Worm (Caenorhabditis elegans): ENCODE results near the gene F02D10.3.
A peak's percentile ranks its signal among the peaks of the same experiment; 100 is the strongest.

Gene F02D10.3

DNA sequence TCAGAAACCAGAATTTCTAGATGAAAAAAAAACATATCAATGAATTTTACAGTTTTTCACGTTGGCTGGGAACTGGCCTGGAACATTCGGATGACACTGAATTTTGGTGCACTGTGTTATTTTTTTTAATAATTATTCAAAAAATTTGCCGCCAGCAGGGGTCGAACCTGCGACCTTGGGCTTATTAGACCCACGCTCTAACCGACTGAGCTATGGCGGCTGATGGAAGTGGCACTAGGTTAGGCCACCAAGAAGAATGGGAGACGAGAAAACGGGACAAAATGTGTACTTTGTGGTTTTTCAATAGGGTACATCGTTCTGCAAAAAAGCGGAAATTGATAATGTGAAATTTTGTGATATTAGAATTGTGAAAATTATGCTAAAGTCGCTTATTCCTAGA, 47.4 kb downstream of the F02D10.3 start (continued):
- TF ChIP-seq lir-3 (tag; optimal IDR thresholded peaks at IDR 0.05) (peak; percentile 21), nhr-10 (tag; optimal IDR thresholded peaks at IDR 0.05) (no peak), zip-2 (tag; optimal IDR thresholded peaks at IDR 0.05) (no peak), ceh-20 (GFP tag; IDR thresholded peaks at IDR 0.05) (no peak), skn-1 (tag; optimal IDR thresholded peaks at IDR 0.05) (no peak), ztf-7 (tag; optimal IDR thresholded peaks at IDR 0.05) (no peak), daf-12 (tag; optimal IDR thresholded peaks at IDR 0.05) (no peak), ztf-11 (tag; optimal IDR thresholded peaks at IDR 0.05) (no peak), snpc-1.2 (GFP tag; IDR thresholded peaks at IDR 0.05) (peak; percentile 67), F10B5.3 (tag; optimal IDR thresholded peaks at IDR 0.05) (no peak), duxl-1 (tag; optimal IDR thresholded peaks at IDR 0.05; ENCODE audit: poor library complexity) (peak; percentile 35), saeg-2 (GFP tag; IDR thresholded peaks at IDR 0.05) (no peak), nhr-111 (GFP tag; optimal IDR thresholded peaks at IDR 0.05) (no peak), mes-2 (tag; optimal IDR thresholded peaks at IDR 0.05; ENCODE audit: poor library complexity, severe bottlenecking) (peak; percentile 70)

DNA sequence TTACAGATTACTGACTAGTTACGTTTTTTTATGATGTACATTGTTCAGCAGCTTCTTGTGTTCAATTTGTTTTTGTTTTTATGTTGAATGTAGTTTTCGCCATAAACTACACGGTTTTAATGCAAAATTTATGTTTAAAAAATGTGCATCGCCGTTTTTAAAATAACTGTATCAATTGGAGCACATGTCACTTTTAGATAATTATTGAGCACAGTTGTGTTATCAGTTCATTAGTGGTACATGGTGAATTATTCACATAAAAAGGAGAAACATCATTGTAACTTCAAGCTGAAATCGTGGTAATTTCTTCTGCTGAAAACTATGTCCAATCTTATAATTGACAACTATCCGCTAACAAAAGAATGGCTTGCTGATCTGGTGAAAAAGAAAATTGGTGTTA, 50.1 kb downstream of the F02D10.3 start:
- no peak for TF ChIP-seq zfp-3 (GFP tag; conservative IDR thresholded peaks at IDR 0.05)
- TF ChIP-seq daf-16 (GFP tag; optimal IDR thresholded peaks at IDR 0.05) = no peak
- peak; percentile 40 for TF ChIP-seq daf-16 (tag; optimal IDR thresholded peaks at IDR 0.05)
- TF ChIP-seq nhr-28 (tag; optimal IDR thresholded peaks at IDR 0.05) = peak; percentile 86
- peak; percentile 19; the same call in 1 of the 2 replicates for TF ChIP-seq dmd-6 (GFP tag; IDR thresholded peaks at IDR 0.05)
- TF ChIP-seq ceh-32 (tag; optimal IDR thresholded peaks at IDR 0.05; ENCODE audit: poor library complexity) = no peak
- TF ChIP-seq dve-1 (tag; optimal IDR thresholded peaks at IDR 0.05; ENCODE audit: insufficient read depth) = peak; percentile 18
- no peak for TF ChIP-seq nhr-48 (tag; optimal IDR thresholded peaks at IDR 0.05)
- TF ChIP-seq pqm-1 (tag; optimal IDR thresholded peaks at IDR 0.05) = peak; percentile 66

DNA sequence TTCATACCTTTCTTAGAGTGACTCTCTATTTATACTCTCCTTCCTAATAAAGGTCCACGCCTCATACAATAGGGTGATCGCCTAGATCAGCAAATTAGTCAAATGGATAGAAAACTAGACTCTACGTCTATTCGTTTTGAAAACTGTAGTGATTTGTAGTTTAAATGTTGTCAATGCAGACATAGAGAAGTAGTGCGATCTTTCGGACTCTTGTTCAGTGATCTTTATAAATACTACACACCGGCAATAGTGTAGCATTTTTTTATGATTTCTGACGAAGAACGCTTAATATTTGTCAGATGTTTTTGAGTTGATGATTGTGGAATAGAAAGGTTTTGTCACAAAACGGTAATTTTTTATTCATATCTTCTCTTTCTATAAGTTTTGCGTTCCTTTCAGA, 51.1 kb downstream of the F02D10.3 start:
- TF ChIP-seq dve-1 (tag; optimal IDR thresholded peaks at IDR 0.05; ENCODE audit: insufficient read depth) (peak; percentile 5), saeg-2 (GFP tag; IDR thresholded peaks at IDR 0.05) (no peak), ceh-82 (tag; optimal IDR thresholded peaks at IDR 0.05) (no peak), set-16 (GFP tag; IDR thresholded peaks at IDR 0.05) (no peak), nhr-28 (tag; optimal IDR thresholded peaks at IDR 0.05) (peak; percentile 67)

DNA sequence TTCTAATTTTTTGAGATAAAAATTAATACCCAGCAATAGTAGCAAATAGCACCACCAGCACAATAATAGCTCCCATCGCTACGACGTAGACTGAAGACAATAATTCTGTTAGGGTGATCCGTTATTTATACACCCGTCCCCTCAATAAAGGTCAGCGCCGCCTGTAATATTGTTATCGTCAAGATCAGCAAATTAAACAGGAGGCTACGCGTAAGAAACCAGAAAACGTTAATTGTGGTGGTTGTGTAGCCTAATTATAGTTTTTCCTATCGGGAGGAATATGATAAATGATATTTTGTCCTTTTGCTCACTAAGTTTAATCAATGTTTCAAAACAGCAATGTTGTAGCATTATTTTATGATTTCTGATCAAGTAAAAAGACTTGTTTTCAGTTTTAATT, 52.9 kb downstream of the F02D10.3 start, which contains the start of the genes cyp-13B1 and C29F7.1:
cyp-13B1 (minus strand) TSS at position 101 of the 400 bp plus-strand sequence.
C29F7.1 (plus strand) TSS at position 394 of the 400 bp plus-strand sequence.
- TF ChIP-seq unc-62 (GFP tag; optimal IDR thresholded peaks at IDR 0.05 in 1 of 2) (no peak), unc-62 (tag; optimal IDR thresholded peaks at IDR 0.05) (no peak), dve-1 (tag; optimal IDR thresholded peaks at IDR 0.05; ENCODE audit: insufficient read depth) (peak; percentile 15), zip-11 (GFP tag; IDR thresholded peaks at IDR 0.05) (no peak), daf-19 (GFP tag; conservative IDR thresholded peaks at IDR 0.05) (no peak), nhr-11 (tag; optimal IDR thresholded peaks at IDR 0.05) (no peak), nhr-28 (tag; optimal IDR thresholded peaks at IDR 0.05) (peak; percentile 78), lim-7 (GFP tag; IDR thresholded peaks at IDR 0.05) (no peak), lsy-2 (tag; optimal IDR thresholded peaks at IDR 0.05) (no peak), lin-38 (GFP tag; IDR thresholded peaks at IDR 0.05) (no peak), hlh-11 (tag; optimal IDR thresholded peaks at IDR 0.05) (peak; percentile 18), dmd-9 (GFP tag; IDR thresholded peaks at IDR 0.05) (no peak), hlh-30 (tag; optimal IDR thresholded peaks at IDR 0.05; ENCODE audit: insufficient read depth) (no peak), daf-16 (GFP tag; optimal IDR thresholded peaks at IDR 0.05) (no peak), daf-16 (tag; optimal IDR thresholded peaks at IDR 0.05) (peak; percentile 36), nhr-42 (GFP tag; IDR thresholded peaks at IDR 0.05) (no peak), nhr-48 (tag; optimal IDR thresholded peaks at IDR 0.05) (no peak), arid-1 (GFP tag; conservative IDR thresholded peaks at IDR 0.05) (no peak), F10B5.3 (tag; optimal IDR thresholded peaks at IDR 0.05) (no peak)
